Fruit fly (Drosophila melanogaster) whole organism, embryonic: ENCODE results near the gene CG14650.

ENCODE experiments used
- B-H2 ChIP-seq: fragments of 200-800 bp; sonication (Bioruptor generic); optimal IDR thresholded peaks from 2 replicates; lab custom pipeline; 2018; ENCODE audit warnings: missing biosample characterization, mild to moderate bottlenecking, missing genetic modification characterization
- CG10431 ChIP-seq: fragments of 200-800 bp; sonication (Bioruptor generic); optimal IDR thresholded peaks from 3 replicates; lab custom pipeline; 2018; ENCODE audit warnings: missing biosample characterization, mild to moderate bottlenecking, missing genetic modification characterization
- CG10979 ChIP-seq: fragments of 200-800 bp; sonication (Bioruptor generic); optimal IDR thresholded peaks from 2 replicates; lab custom pipeline; 2018; ENCODE audit warnings: missing biosample characterization, mild to moderate bottlenecking, missing genetic modification characterization, moderate library complexity
- CG11560 ChIP-seq: fragments of 200-800 bp; sonication (Bioruptor generic); IDR thresholded peaks from 3 replicates; pipeline ENCODE4 v1.3.6; 2022; ENCODE audit warnings: missing biosample characterization, missing genetic modification characterization
- CG11695 ChIP-seq: fragments of 200-800 bp; sonication (Bioruptor generic); IDR thresholded peaks from 3 replicates; pipeline ENCODE4 v1.3.6; 2022; ENCODE audit warnings: missing biosample characterization, missing genetic modification characterization
- CG12219 ChIP-seq: fragments of 200-800 bp; sonication (Bioruptor generic); optimal IDR thresholded peaks from 3 replicates; lab custom pipeline; 2018; ENCODE audit warnings: missing biosample characterization, mild to moderate bottlenecking, missing genetic modification characterization
- CG12769 ChIP-seq: fragments of 200-800 bp; sonication (Bioruptor generic); optimal IDR thresholded peaks from 2 replicates; lab custom pipeline; 2019; ENCODE audit warnings: missing biosample characterization, mild to moderate bottlenecking, missing genetic modification characterization, moderate library complexity
- CG1792 ChIP-seq: fragments of 200-800 bp; sonication (Bioruptor generic); optimal IDR thresholded peaks from 2 replicates; lab custom pipeline; 2016; ENCODE audit warnings: missing biosample characterization, missing genetic modification characterization
- CG1832 ChIP-seq: fragments of 200-800 bp; sonication (Bioruptor generic); optimal IDR thresholded peaks from 2 replicates; lab custom pipeline; 2017; ENCODE audit warnings: missing biosample characterization, mild to moderate bottlenecking, missing genetic modification characterization, inconsistent platforms
- CG31441 ChIP-seq: fragments of 200-800 bp; sonication (Bioruptor generic); IDR thresholded peaks from 2 replicates; pipeline ENCODE4 v1.3.6; 2022; ENCODE audit warnings: missing biosample characterization, missing genetic modification characterization
- CG33213 ChIP-seq: fragments of 200-800 bp; sonication (Bioruptor generic); optimal IDR thresholded peaks from 3 replicates; lab custom pipeline; 2016; ENCODE audit warnings: missing biosample characterization, missing genetic modification characterization
- CG4820 ChIP-seq: fragments of 200-800 bp; sonication (Bioruptor generic); optimal IDR thresholded peaks from 3 replicates; lab custom pipeline; 2016; ENCODE audit warnings: missing biosample characterization, missing genetic modification characterization
- CG6175 ChIP-seq: fragments of 200-800 bp; sonication (Bioruptor generic); IDR thresholded peaks from 3 replicates; pipeline ENCODE4 v1.3.6; 2022; ENCODE audit warnings: missing biosample characterization, missing genetic modification characterization
- CG7786 ChIP-seq: fragments of 200-800 bp; sonication (Bioruptor generic); optimal IDR thresholded peaks from 2 replicates; lab custom pipeline; 2016; ENCODE audit warnings: missing biosample characterization, missing genetic modification characterization
- CG8924 ChIP-seq: fragments of 200-800 bp; optimal IDR thresholded peaks from 3 replicates; lab custom pipeline; 2019; ENCODE audit warnings: missing biosample characterization, mild to moderate bottlenecking, missing genetic modification characterization, moderate library complexity
- CG9817 ChIP-seq: fragments of 200-800 bp; sonication (Bioruptor generic); optimal IDR thresholded peaks from 2 replicates; lab custom pipeline; 2018; ENCODE audit warnings: missing biosample characterization, mild to moderate bottlenecking, missing genetic modification characterization, moderate library complexity
- CHES-1-like ChIP-seq: fragments of 200-800 bp; sonication (Bioruptor generic); optimal IDR thresholded peaks from 2 replicates; lab custom pipeline; 2016; ENCODE audit warnings: missing biosample characterization, missing genetic modification characterization
- Dfd ChIP-seq, 2 experiments: fragments of >200 bp; optimal IDR thresholded peaks; 2 replicates each; lab custom pipeline; 2017; ENCODE audit warnings: missing biosample characterization in 2 of 2, missing genetic modification characterization in 2 of 2
- HLH54F ChIP-seq: fragments of 200-800 bp; sonication (Bioruptor generic); optimal IDR thresholded peaks from 3 replicates; lab custom pipeline; 2016; ENCODE audit warnings: missing biosample characterization, missing genetic modification characterization
- Hmr ChIP-seq: fragments of 200-800 bp; sonication (Bioruptor generic); optimal IDR thresholded peaks from 3 replicates; lab custom pipeline; 2017; ENCODE audit warnings: mild to moderate bottlenecking, missing biosample characterization, missing genetic modification reagents, missing genetic modification characterization
- Hr3 ChIP-seq: fragments of 200-800 bp; sonication (Bioruptor generic); optimal IDR thresholded peaks from 3 replicates; lab custom pipeline; 2016; ENCODE audit warnings: missing biosample characterization, missing genetic modification characterization
- Hr78 ChIP-seq, 2 experiments: fragments of 200-800 bp in 1 of 2; fragments of >200 bp in 1 of 2; sonication (Bioruptor generic) in 1 of 2; optimal IDR thresholded peaks; 2 replicates each; lab custom pipeline; 2017 to 2019; ENCODE audit warnings: missing biosample characterization in 2 of 2, missing genetic modification characterization in 2 of 2, mild to moderate bottlenecking in 1 of 2, moderate library complexity in 1 of 2
- Rx ChIP-seq: fragments of 200-800 bp; sonication (Bioruptor generic); IDR thresholded peaks from 2 replicates; pipeline ENCODE4 v1.3.6; 2022; ENCODE audit warnings: missing biosample characterization, missing genetic modification characterization
- TFAM ChIP-seq: fragments of 200-800 bp; sonication (Bioruptor generic); optimal IDR thresholded peaks from 2 replicates; lab custom pipeline; 2017; ENCODE audit warnings: missing biosample characterization, missing genetic modification characterization, inconsistent platforms
- al ChIP-seq: fragments of 200-800 bp; sonication (Bioruptor generic); IDR thresholded peaks from 2 replicates; pipeline ENCODE4 v1.3.6; 2022; ENCODE audit warnings: missing biosample characterization, missing genetic modification characterization
- ase ChIP-seq: fragments of 200-800 bp; sonication (Bioruptor generic); IDR thresholded peaks from 3 replicates; pipeline ENCODE4 v1.3.6; 2022; ENCODE audit warnings: missing biosample characterization, missing genetic modification characterization
- br ChIP-seq: fragments of >200 bp; optimal IDR thresholded peaks from 2 replicates; lab custom pipeline; 2017
- ems ChIP-seq: fragments of 200-800 bp; sonication (Bioruptor generic); optimal IDR thresholded peaks from 3 replicates; lab custom pipeline; 2016; ENCODE audit warnings: missing biosample characterization, missing genetic modification characterization
- ind ChIP-seq: fragments of 200-800 bp; sonication (Bioruptor generic); optimal IDR thresholded peaks from 3 replicates; lab custom pipeline; 2016; ENCODE audit warnings: missing biosample characterization, missing genetic modification characterization
- insv ChIP-seq, 2 experiments: fragments of 200-800 bp; sonication (Bioruptor generic); optimal IDR thresholded peaks; 3 replicates each; lab custom pipeline; 2016 to 2018; ENCODE audit warnings: missing biosample characterization in 2 of 2, missing genetic modification characterization in 2 of 2
- luna ChIP-seq: fragments of 200-800 bp; sonication (Bioruptor generic); optimal IDR thresholded peaks from 2 replicates; lab custom pipeline; 2016; ENCODE audit warnings: missing biosample characterization, missing genetic modification characterization
- pan ChIP-seq, 4 experiments: fragments of >200 bp in 3 of 4; fragments of 200-800 bp in 1 of 4; sonication (Bioruptor generic) in 1 of 4; optimal IDR thresholded peaks in 3 of 4; IDR thresholded peaks in 1 of 4; 2 replicates each; pipeline versions ENCODE4 v1.3.6 to Lab custom; 2017 to 2022; ENCODE audit warnings: missing biosample characterization in 2 of 4, missing genetic modification characterization in 2 of 4, mixed read lengths in 1 of 4
- salm ChIP-seq: fragments of 200-800 bp; sonication (Bioruptor generic); optimal IDR thresholded peaks from 2 replicates; lab custom pipeline; 2018; ENCODE audit warnings: missing biosample characterization, mild to moderate bottlenecking, missing genetic modification characterization
- scrt ChIP-seq: fragments of 200-800 bp; sonication (Bioruptor generic); optimal IDR thresholded peaks from 2 replicates; lab custom pipeline; 2018; ENCODE audit warnings: missing biosample characterization, mild to moderate bottlenecking, missing genetic modification characterization, moderate library complexity
- stwl ChIP-seq: fragments of 200-800 bp; sonication (Bioruptor generic); optimal IDR thresholded peaks from 3 replicates; lab custom pipeline; 2018; ENCODE audit warnings: missing biosample characterization, mild to moderate bottlenecking, missing genetic modification characterization, moderate library complexity
- tgo ChIP-seq: fragments of 200-800 bp; sonication (Bioruptor generic); IDR thresholded peaks from 3 replicates; pipeline ENCODE4 v1.3.6; 2022; ENCODE audit warnings: missing biosample characterization, missing genetic modification characterization
- tin ChIP-seq: fragments of 200-800 bp; sonication (Bioruptor generic); optimal IDR thresholded peaks from 3 replicates; lab custom pipeline; 2016; ENCODE audit warnings: missing biosample characterization, missing genetic modification characterization
- tio ChIP-seq: fragments of 200-800 bp; sonication (Bioruptor generic); optimal IDR thresholded peaks from 2 replicates; lab custom pipeline; 2017; ENCODE audit warnings: missing biosample characterization, missing genetic modification characterization, inconsistent platforms
- vnd ChIP-seq: fragments of 200-800 bp; sonication (Bioruptor generic); IDR thresholded peaks from 3 replicates; pipeline ENCODE4 v1.3.6; 2022; ENCODE audit warnings: missing biosample characterization, missing genetic modification characterization; ENCODE audit not compliant: partially characterized antibody

Gene CG14650

DNA sequence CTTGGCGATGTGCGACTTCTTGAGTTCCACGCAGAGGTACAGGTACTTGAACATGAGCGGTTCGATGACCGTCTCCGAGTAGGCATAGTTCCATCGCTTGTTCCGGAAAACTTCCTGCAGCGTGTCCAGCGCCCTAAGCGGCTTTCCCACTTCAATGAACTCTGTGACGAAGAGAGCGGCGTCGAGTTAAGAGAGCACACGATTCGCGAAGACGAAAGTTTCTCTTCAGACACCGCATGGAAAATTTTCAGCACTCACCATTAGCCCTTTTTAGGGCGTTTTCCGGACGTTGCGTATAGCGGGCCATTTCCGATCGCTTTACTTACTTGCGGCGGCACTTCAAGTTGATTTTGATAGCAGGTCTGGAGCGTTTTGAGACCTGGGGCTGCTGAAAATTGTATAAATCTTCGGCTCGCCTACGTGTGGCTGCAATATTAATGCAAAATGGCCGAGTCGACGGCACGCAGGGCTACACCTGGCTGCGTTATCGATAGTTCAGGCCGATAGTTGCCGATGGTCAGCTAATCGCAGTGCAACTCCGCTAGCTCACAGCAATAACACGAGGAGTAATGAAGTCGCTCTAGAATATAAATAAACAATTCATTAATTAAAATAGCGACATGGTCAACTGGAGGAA is 3.6 kb upstream of the CG14650 start, which contains the start of the genes eIF3a and CG1074 (continued):
- TF ChIP-seq insv (GFP tag; optimal IDR thresholded peaks at IDR 0.05; lab: Kevin White, UChicago) (peak in 1 of 2 experiments; percentile 60), ase (GFP tag; lab: Robert Waterston, UW) (peak; percentile 48; the same call in 1 of the 3 replicates), B-H2 (GFP tag; lab: Kevin White, UChicago) (peak; percentile 89), CG9817 (tag; lab: Kevin White, UChicago) (peak; percentile 51), CG12219 (GFP tag; lab: Kevin White, UChicago) (peak; percentile 35), br (lab: Kevin White, UChicago) (no peak), CG11560 (tag; lab: Robert Waterston, UW) (no peak), tio (GFP tag; lab: Kevin White, UChicago) (no peak), CG10431 (peak; percentile 67), pan (optimal IDR thresholded peaks at IDR 0.05; lab: Kevin White, UChicago) (no peak), pan (GFP tag; optimal IDR thresholded peaks at IDR 0.05 in 1 of 2, IDR thresholded peaks at IDR 0.05 in 1 of 2) (peak in 1 of 2 experiments; percentile 69), CG12769 (tag; lab: Kevin White, UChicago) (no peak), Rx (GFP tag; lab: Robert Waterston, UW) (no peak), Hmr (GFP tag; lab: Kevin White, UChicago) (no peak), luna (GFP tag; lab: Kevin White, UChicago) (peak; percentile 51), Hr78 (GFP tag; optimal IDR thresholded peaks at IDR 0.05; lab: Kevin White, UChicago) (no peak), Dfd (GFP tag; optimal IDR thresholded peaks at IDR 0.05; lab: Kevin White, UChicago) (no peak), CG7786 (peak; percentile 36), scrt (GFP tag; lab: Kevin White, UChicago) (peak; percentile 50), CG11695 (GFP tag; lab: Robert Waterston, UW) (0 out of 3 replicates have a peak, but pooled peaks have one; percentile 33), tin (peak; percentile 64), al (GFP tag; lab: Robert Waterston, UW) (peak; percentile 21; the same call in 1 of the 2 replicates), salm (tag; lab: Kevin White, UChicago) (peak; percentile 8), CG1832 (GFP tag; lab: Kevin White, UChicago) (no peak), CHES-1-like (GFP tag; lab: Kevin White, UChicago) (peak; percentile 75), TFAM (GFP tag; lab: Kevin White, UChicago) (no peak), tgo (GFP tag; lab: Robert Waterston, UW) (no peak; the same call in 2 of the 3 replicates), ind (GFP tag; lab: Kevin White, UChicago) (peak; percentile 16), CG33213 (peak; percentile 78), Hr3 (GFP tag; lab: Kevin White, UChicago) (peak; percentile 26), CG8924 (tag; lab: Kevin White, UChicago) (peak; percentile 83), CG31441 (GFP tag; lab: Robert Waterston, UW) (no peak; the same call in 1 of the 2 replicates), HLH54F (GFP tag; lab: Kevin White, UChicago) (peak; percentile 61), ems (GFP tag; lab: Kevin White, UChicago) (peak; percentile 57), vnd (GFP tag; lab: Robert Waterston, UW) (peak; percentile 96), stwl (tag; lab: Kevin White, UChicago) (peak; percentile 87), CG4820 (no peak), CG1792 (GFP tag; lab: Kevin White, UChicago) (peak; percentile 69), CG6175 (GFP tag; lab: Robert Waterston, UW) (peak; percentile 34; the same call in 1 of the 3 replicates), CG10979 (peak; percentile 56)
